Fruit fly (Drosophila melanogaster) whole organism, embryonic: ENCODE data around the gene CG10132.
A peak's percentile ranks its signal among the peaks of the same experiment; 100 is the strongest.

Experiments used
- ATbp ChIP-seq: fragments of 200-800 bp; sonication (Bioruptor generic); optimal IDR thresholded peaks from 2 replicates; lab custom pipeline; 2017; ENCODE audit warnings: missing biosample characterization, mild to moderate bottlenecking, missing genetic modification characterization, missing genetic modification reagents
- Antp ChIP-seq: fragments of 200-800 bp; sonication (Bioruptor generic); optimal IDR thresholded peaks from 3 replicates; lab custom pipeline; 2016; ENCODE audit warnings: missing biosample characterization, missing genetic modification characterization
- B-H1 ChIP-seq: fragments of 200-800 bp; sonication (Bioruptor generic); IDR thresholded peaks from 3 replicates; pipeline ENCODE4 v1.3.6; 2022; ENCODE audit warnings: missing biosample characterization, missing genetic modification characterization
- Bteb2 ChIP-seq: fragments of 200-800 bp; sonication (Bioruptor generic); optimal IDR thresholded peaks from 2 replicates; lab custom pipeline; 2016; ENCODE audit warnings: missing biosample characterization, missing genetic modification characterization
- CG10209 ChIP-seq: fragments of 200-800 bp; sonication (Bioruptor generic); optimal IDR thresholded peaks from 3 replicates; lab custom pipeline; 2017; ENCODE audit warnings: missing biosample characterization, mild to moderate bottlenecking, missing genetic modification characterization, missing genetic modification reagents
- CG1024 ChIP-seq: fragments of 200-800 bp; sonication (Bioruptor generic); IDR thresholded peaks from 2 replicates; pipeline ENCODE4 v1.3.6; 2022; ENCODE audit warnings: missing biosample characterization, missing genetic modification characterization
- CG12155 ChIP-seq: fragments of 200-800 bp; sonication (Bioruptor generic); optimal IDR thresholded peaks from 3 replicates; lab custom pipeline; 2016; ENCODE audit warnings: missing biosample characterization, missing genetic modification characterization
- CG1647 ChIP-seq: fragments of 200-800 bp; sonication (Bioruptor generic); optimal IDR thresholded peaks from 3 replicates; lab custom pipeline; 2016; ENCODE audit warnings: missing biosample characterization, missing genetic modification characterization
- CG16813 ChIP-seq: fragments of 200-800 bp; sonication (Bioruptor generic); IDR thresholded peaks from 3 replicates; pipeline ENCODE4 v1.3.6; 2022; ENCODE audit warnings: missing biosample characterization, missing genetic modification characterization; ENCODE audit not compliant: partially characterized antibody
- CG17802 ChIP-seq: fragments of 200-800 bp; sonication (Bioruptor generic); optimal IDR thresholded peaks from 2 replicates; lab custom pipeline; 2018; ENCODE audit warnings: missing biosample characterization, mild to moderate bottlenecking, missing genetic modification characterization, moderate library complexity
- CG2199 ChIP-seq: fragments of 200-800 bp; sonication (Bioruptor generic); IDR thresholded peaks from 3 replicates; pipeline ENCODE4 v1.3.6; 2022; ENCODE audit warnings: missing biosample characterization, missing genetic modification characterization
- CG31224 ChIP-seq: fragments of 200-800 bp; sonication (Bioruptor generic); IDR thresholded peaks from 2 replicates; pipeline ENCODE4 v1.3.6; 2022; ENCODE audit warnings: missing biosample characterization, missing genetic modification characterization
- CG3163 ChIP-seq: fragments of 200-800 bp; sonication (Bioruptor generic); optimal IDR thresholded peaks from 3 replicates; lab custom pipeline; 2016; ENCODE audit warnings: missing biosample characterization, missing genetic modification characterization
- CG33557 ChIP-seq: fragments of 200-800 bp; sonication (Bioruptor generic); optimal IDR thresholded peaks from 2 replicates; lab custom pipeline; 2019; ENCODE audit warnings: missing biosample characterization, mild to moderate bottlenecking, missing genetic modification characterization, moderate library complexity
- CG34224 ChIP-seq: fragments of 200-800 bp; sonication (Bioruptor generic); IDR thresholded peaks from 3 replicates; pipeline ENCODE4 v1.3.6; 2022; ENCODE audit warnings: missing biosample characterization, missing genetic modification characterization; ENCODE audit not compliant: partially characterized antibody
- CG34422 ChIP-seq: fragments of 200-800 bp; sonication (Bioruptor generic); IDR thresholded peaks from 3 replicates; pipeline ENCODE4 v1.3.6; 2022; ENCODE audit warnings: missing biosample characterization, missing genetic modification characterization
- CG7357 ChIP-seq: fragments of 200-800 bp; sonication (Bioruptor generic); IDR thresholded peaks from 3 replicates; pipeline ENCODE4 v1.3.6; 2022; ENCODE audit warnings: missing biosample characterization, missing genetic modification characterization
- CG7839 ChIP-seq: fragments of 200-800 bp; sonication (Bioruptor generic); optimal IDR thresholded peaks from 3 replicates; lab custom pipeline; 2018; ENCODE audit warnings: missing biosample characterization, mild to moderate bottlenecking, missing genetic modification characterization, moderate library complexity
- CG8359 ChIP-seq: fragments of 200-800 bp; sonication (Bioruptor generic); optimal IDR thresholded peaks from 2 replicates; lab custom pipeline; 2017; ENCODE audit warnings: missing biosample characterization, mild to moderate bottlenecking, missing genetic modification characterization, borderline replicate concordance
- CG9437 ChIP-seq: fragments of 200-800 bp; sonication (Bioruptor generic); optimal IDR thresholded peaks from 2 replicates; lab custom pipeline; 2018; ENCODE audit warnings: missing biosample characterization, mild to moderate bottlenecking, missing genetic modification characterization
- CG9817 ChIP-seq: fragments of 200-800 bp; sonication (Bioruptor generic); optimal IDR thresholded peaks from 2 replicates; lab custom pipeline; 2018; ENCODE audit warnings: missing biosample characterization, mild to moderate bottlenecking, missing genetic modification characterization, moderate library complexity
- E2f2 ChIP-seq: fragments of 200-800 bp; sonication (Bioruptor generic); IDR thresholded peaks from 2 replicates; pipeline ENCODE4 v1.3.6; 2022; ENCODE audit warnings: missing biosample characterization, missing genetic modification characterization
- Fer1 ChIP-seq: fragments of 200-800 bp; sonication (Bioruptor generic); optimal IDR thresholded peaks from 2 replicates; lab custom pipeline; 2017; ENCODE audit warnings: missing biosample characterization, mild to moderate bottlenecking, missing genetic modification characterization
- Lpt ChIP-seq: fragments of >200 bp; optimal IDR thresholded peaks from 2 replicates; lab custom pipeline; 2018; ENCODE audit warnings: missing biosample characterization, missing genetic modification characterization
- Mad ChIP-seq: fragments of 200-800 bp; sonication (Bioruptor generic); optimal IDR thresholded peaks from 2 replicates; lab custom pipeline; 2016; ENCODE audit warnings: missing biosample characterization, missing genetic modification characterization
- Max ChIP-seq: fragments of 200-800 bp; sonication (Bioruptor generic); optimal IDR thresholded peaks from 2 replicates; lab custom pipeline; 2016; ENCODE audit warnings: missing biosample characterization, mild to moderate bottlenecking, missing genetic modification characterization
- NK7.1 ChIP-seq: fragments of 200-800 bp; sonication (Bioruptor generic); optimal IDR thresholded peaks from 3 replicates; lab custom pipeline; 2016; ENCODE audit warnings: missing biosample characterization, missing genetic modification characterization
- Nf-YB ChIP-seq: fragments of 200-800 bp; sonication (Bioruptor generic); optimal IDR thresholded peaks from 3 replicates; lab custom pipeline; 2019; ENCODE audit warnings: missing biosample characterization, mild to moderate bottlenecking, missing genetic modification characterization, moderate library complexity
- PHDP ChIP-seq: fragments of 200-800 bp; sonication (Bioruptor generic); optimal IDR thresholded peaks from 3 replicates; lab custom pipeline; 2018; ENCODE audit warnings: missing biosample characterization, mild to moderate bottlenecking, missing genetic modification characterization, moderate library complexity
- Sry-β ChIP-seq: fragments of 200-800 bp; sonication (Bioruptor generic); optimal IDR thresholded peaks from 2 replicates; lab custom pipeline; 2018; ENCODE audit warnings: missing biosample characterization, mild to moderate bottlenecking, missing genetic modification characterization, moderate library complexity
- bcd ChIP-seq: fragments of 200-800 bp; sonication (Bioruptor generic); optimal IDR thresholded peaks from 2 replicates; lab custom pipeline; 2017; ENCODE audit warnings: missing biosample characterization, mild to moderate bottlenecking, missing genetic modification characterization
- bigmax ChIP-seq: fragments of 200-800 bp; sonication (Bioruptor generic); optimal IDR thresholded peaks from 2 replicates; lab custom pipeline; 2018; ENCODE audit warnings: missing biosample characterization, mild to moderate bottlenecking, missing genetic modification characterization
- bowl ChIP-seq: fragments of 200-800 bp; sonication (Bioruptor generic); IDR thresholded peaks from 2 replicates; pipeline ENCODE4 v1.3.6; 2022; ENCODE audit warnings: missing biosample characterization, missing genetic modification characterization
- caup ChIP-seq: fragments of 200-800 bp; sonication (Bioruptor generic); optimal IDR thresholded peaks from 3 replicates; lab custom pipeline; 2017; ENCODE audit warnings: missing biosample characterization, mild to moderate bottlenecking, missing genetic modification characterization, moderate library complexity; ENCODE audit not compliant: severe bottlenecking
- crc ChIP-seq: fragments of 200-800 bp; sonication (Bioruptor generic); optimal IDR thresholded peaks from 2 replicates; lab custom pipeline; 2016; ENCODE audit warnings: missing biosample characterization, missing genetic modification characterization
- disco-r ChIP-seq: fragments of 200-800 bp; sonication (Bioruptor generic); optimal IDR thresholded peaks from 2 replicates; lab custom pipeline; 2016; ENCODE audit warnings: missing biosample characterization, missing genetic modification characterization
- ewg ChIP-seq: fragments of 200-800 bp; sonication (Bioruptor generic); optimal IDR thresholded peaks from 3 replicates; lab custom pipeline; 2017; ENCODE audit warnings: mild to moderate bottlenecking, missing biosample characterization, missing genetic modification reagents, missing genetic modification characterization
- eyg ChIP-seq: fragments of 200-800 bp; sonication (Bioruptor generic); optimal IDR thresholded peaks from 3 replicates; lab custom pipeline; 2016; ENCODE audit warnings: missing biosample characterization, missing genetic modification characterization
- fru ChIP-seq: fragments of >200 bp; optimal IDR thresholded peaks from 2 replicates; lab custom pipeline; 2017
- grn ChIP-seq: fragments of 200-800 bp; sonication (Bioruptor generic); optimal IDR thresholded peaks from 3 replicates; lab custom pipeline; 2017; ENCODE audit warnings: missing biosample characterization, missing genetic modification characterization
- gt ChIP-seq: fragments of 200-800 bp; sonication (Bioruptor generic); IDR thresholded peaks from 2 replicates; pipeline ENCODE4 v1.3.6; 2022; ENCODE audit warnings: missing biosample characterization, missing genetic modification characterization
- ham ChIP-seq: fragments of 200-800 bp; sonication (Bioruptor generic); IDR thresholded peaks from 2 replicates; pipeline ENCODE4 v1.3.6; 2022; ENCODE audit warnings: missing biosample characterization, missing genetic modification characterization
- hth ChIP-seq: fragments of >200 bp; optimal IDR thresholded peaks from 2 replicates; lab custom pipeline; 2017; ENCODE audit warnings: inconsistent platforms
- ken ChIP-seq: fragments of 200-800 bp; sonication (Bioruptor generic); IDR thresholded peaks from 3 replicates; pipeline ENCODE4 v1.3.6; 2022; ENCODE audit warnings: missing biosample characterization, missing genetic modification characterization
- klu ChIP-seq: fragments of 200-800 bp; sonication (Bioruptor generic); IDR thresholded peaks from 2 replicates; pipeline ENCODE4 v1.3.6; 2022; ENCODE audit warnings: missing biosample characterization, missing genetic modification characterization
- luna ChIP-seq: fragments of 200-800 bp; sonication (Bioruptor generic); optimal IDR thresholded peaks from 2 replicates; lab custom pipeline; 2016; ENCODE audit warnings: missing biosample characterization, missing genetic modification characterization
- maf-S ChIP-seq: fragments of 200-800 bp; sonication (Bioruptor generic); optimal IDR thresholded peaks from 2 replicates; lab custom pipeline; 2016; ENCODE audit warnings: missing biosample characterization, missing genetic modification characterization
- odd ChIP-seq: fragments of 200-800 bp; sonication (Bioruptor generic); optimal IDR thresholded peaks from 2 replicates; lab custom pipeline; 2017; ENCODE audit warnings: missing biosample characterization, mild to moderate bottlenecking, missing genetic modification characterization
- otp ChIP-seq: fragments of 200-800 bp; sonication (Bioruptor generic); IDR thresholded peaks from 3 replicates; pipeline ENCODE4, ENCODE4 v1.3.6; 2022; ENCODE audit warnings: missing biosample characterization, missing genetic modification characterization
- pnt ChIP-seq: fragments of 200-800 bp; sonication (Bioruptor generic); optimal IDR thresholded peaks from 3 replicates; lab custom pipeline; 2016; ENCODE audit warnings: missing biosample characterization, missing genetic modification characterization
- shn ChIP-seq: fragments of 200-800 bp; sonication (Bioruptor generic); optimal IDR thresholded peaks from 3 replicates; lab custom pipeline; 2016; ENCODE audit warnings: missing biosample characterization, missing genetic modification characterization
- z ChIP-seq: fragments of 200-800 bp; sonication (Bioruptor generic); IDR thresholded peaks from 3 replicates; pipeline ENCODE4 v1.3.6; 2022; ENCODE audit warnings: missing biosample characterization, missing genetic modification characterization
- zen2 ChIP-seq: fragments of 200-800 bp; sonication (Bioruptor generic); IDR thresholded peaks from 3 replicates; pipeline ENCODE4 v1.3.6; 2022; ENCODE audit warnings: missing biosample characterization, missing genetic modification characterization; ENCODE audit not compliant: partially characterized antibody

The CG10132 gene

DNA sequence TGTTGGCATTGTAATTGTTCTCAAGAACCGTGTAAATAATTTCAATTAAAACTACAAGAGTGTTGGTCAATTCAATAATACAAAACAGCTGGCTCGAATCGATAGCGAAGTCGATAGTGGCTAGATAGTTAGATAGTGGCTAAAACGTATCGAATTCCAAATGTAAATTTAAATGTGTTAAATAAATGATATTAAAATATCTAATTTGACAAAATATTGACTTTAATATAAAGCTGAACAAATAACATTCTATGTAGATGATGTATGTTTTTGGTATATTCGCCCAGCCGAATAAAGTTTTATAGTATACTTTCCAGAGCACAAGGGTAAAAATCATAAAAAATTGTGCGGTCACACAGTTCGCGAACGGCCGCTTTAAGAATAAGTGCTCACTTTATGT lies 7.7 kb downstream of the CG10132 start, which contains the start of the genes Dpm1 and CG10137 (continued):
- TF ChIP-seq Bteb2 (GFP tag; lab: Kevin White, UChicago) (no peak), ken (GFP tag; lab: Robert Waterston, UW) (no peak), Nf-YB (GFP tag; lab: Kevin White, UChicago) (no peak), maf-S (no peak), Fer1 (GFP tag; lab: Kevin White, UChicago) (no peak), otp (GFP tag; lab: Robert Waterston, UW) (no peak), pnt (GFP tag; lab: Kevin White, UChicago) (no peak), CG8359 (GFP tag; lab: Kevin White, UChicago) (no peak), CG34422 (GFP tag; lab: Robert Waterston, UW) (no peak), z (GFP tag; lab: Robert Waterston, UW) (no peak), ham (GFP tag; lab: Robert Waterston, UW) (no peak), CG17802 (tag; lab: Kevin White, UChicago) (no peak), CG9437 (GFP tag; lab: Kevin White, UChicago) (no peak), Max (GFP tag; lab: Kevin White, UChicago) (peak; percentile 23), caup (GFP tag; lab: Kevin White, UChicago) (no peak), Mad (GFP tag; lab: Kevin White, UChicago) (no peak), bigmax (GFP tag; lab: Kevin White, UChicago) (no peak), hth (lab: Kevin White, UChicago) (no peak), fru (lab: Kevin White, UChicago) (no peak), CG31224 (no peak), bcd (GFP tag; lab: Kevin White, UChicago) (peak; percentile 21), disco-r (GFP tag; lab: Kevin White, UChicago) (no peak), CG12155 (no peak), Antp (GFP tag; lab: Kevin White, UChicago) (no peak), CG1024 (no peak), luna (GFP tag; lab: Kevin White, UChicago) (no peak), zen2 (GFP tag; lab: Robert Waterston, UW) (peak; percentile 53; the same call in 1 of the 3 replicates), crc (GFP tag; lab: Kevin White, UChicago) (no peak), B-H1 (no peak), PHDP (tag; lab: Kevin White, UChicago) (peak; percentile 1), CG2199 (GFP tag; lab: Robert Waterston, UW) (no peak), gt (GFP tag; lab: Robert Waterston, UW) (no peak), CG10209 (no peak), CG33557 (GFP tag; lab: Kevin White, UChicago) (no peak), Lpt (GFP tag; lab: Kevin White, UChicago) (no peak), CG1647 (GFP tag; lab: Kevin White, UChicago) (no peak), klu (GFP tag; lab: Robert Waterston, UW) (no peak), CG16813 (peak; percentile 52; the same call in 2 of the 3 replicates), grn (GFP tag; lab: Kevin White, UChicago) (no peak), NK7.1 (GFP tag; lab: Kevin White, UChicago) (no peak), ATbp (GFP tag; lab: Kevin White, UChicago) (no peak), CG3163 (GFP tag; lab: Kevin White, UChicago) (no peak), CG7839 (tag; lab: Kevin White, UChicago) (peak; percentile 8), ewg (GFP tag; lab: Kevin White, UChicago) (no peak), odd (GFP tag; lab: Kevin White, UChicago) (no peak), CG9817 (tag; lab: Kevin White, UChicago) (no peak), E2f2 (GFP tag; lab: Robert Waterston, UW) (peak; percentile 62), CG34224 (GFP tag; lab: Robert Waterston, UW) (peak; percentile 75), eyg (GFP tag; lab: Kevin White, UChicago) (no peak), Sry-β (no peak), CG7357 (no peak), bowl (GFP tag; lab: Robert Waterston, UW) (no peak), shn (GFP tag; lab: Kevin White, UChicago) (no peak)
